Worm (Caenorhabditis elegans) whole organism, L2 larva: ENCODE results near the gene T10H9.8.

Experiments
- C34F6.9 ChIP-seq: fragments of 150-350 bp; optimal IDR thresholded peaks from 2 replicates; lab custom pipeline; 2014; ENCODE audit warnings: missing biosample characterization, missing genetic modification characterization
- F13H6.1 ChIP-seq: sonication (generic microtip); optimal IDR thresholded peaks from 2 replicates; lab custom pipeline; 2016; ENCODE audit warnings: missing genetic modification characterization, missing compliant biosample characterization
- R02D3.7 ChIP-seq: fragments of 150-350 bp; optimal IDR thresholded peaks from 2 replicates; lab custom pipeline; 2014; ENCODE audit warnings: missing biosample characterization, missing genetic modification characterization
- Y55F3AM.14 ChIP-seq: fragments of 200-800 bp; sonication (Bioruptor generic); optimal IDR thresholded peaks from 2 replicates; lab custom pipeline; 2018; ENCODE audit warnings: mild to moderate bottlenecking, missing genetic modification characterization, missing compliant biosample characterization
- ama-1 ChIP-seq: fragments of 150-350 bp; optimal IDR thresholded peaks from 2 replicates; lab custom pipeline; 2018; ENCODE audit warnings: inconsistent platforms
- crh-2 ChIP-seq: sonication (generic microtip); optimal IDR thresholded peaks from 2 replicates; lab custom pipeline; 2017; ENCODE audit warnings: missing biosample characterization, missing genetic modification characterization
- egl-27 ChIP-seq: sonication (generic microtip); optimal IDR thresholded peaks from 3 replicates; lab custom pipeline; 2017; ENCODE audit warnings: missing biosample characterization, missing genetic modification reagents, missing genetic modification characterization
- elt-1 ChIP-seq: fragments of 150-350 bp; optimal IDR thresholded peaks from 2 replicates; lab custom pipeline; 2014; ENCODE audit warnings: missing biosample characterization, missing genetic modification characterization
- elt-3 ChIP-seq: sonication (generic microtip); optimal IDR thresholded peaks from 2 replicates; lab custom pipeline; 2017; ENCODE audit warnings: missing biosample characterization, missing genetic modification characterization
- gmeb-1 ChIP-seq: fragments of 150-350 bp; optimal IDR thresholded peaks from 2 replicates; lab custom pipeline; 2014; ENCODE audit warnings: missing biosample characterization, missing genetic modification characterization
- lin-11 ChIP-seq: fragments of 150-350 bp; sonication (generic microtip); optimal IDR thresholded peaks from 2 replicates; lab custom pipeline; 2014; ENCODE audit warnings: missing biosample characterization, missing genetic modification characterization, inconsistent platforms, mixed read lengths
- lin-13 ChIP-seq: fragments of 150-350 bp; optimal IDR thresholded peaks from 2 replicates; lab custom pipeline; 2014; ENCODE audit warnings: missing biosample characterization, missing genetic modification reagents, missing genetic modification characterization
- lin-39 ChIP-seq: fragments of 150-350 bp; optimal IDR thresholded peaks from 2 replicates; lab custom pipeline; 2014; ENCODE audit warnings: missing biosample characterization, missing genetic modification reagents, missing genetic modification characterization
- mab-5 ChIP-seq: fragments of 150-350 bp; optimal IDR thresholded peaks from 2 replicates; lab custom pipeline; 2014; ENCODE audit warnings: missing biosample characterization, missing genetic modification characterization
- mbf-1 ChIP-seq: sonication (generic microtip); optimal IDR thresholded peaks from 2 replicates; lab custom pipeline; 2017; ENCODE audit warnings: missing biosample characterization, missing genetic modification characterization
- nhr-11 ChIP-seq: fragments of 150-350 bp; optimal IDR thresholded peaks from 2 replicates; lab custom pipeline; 2014; ENCODE audit warnings: missing biosample characterization, missing genetic modification characterization
- nhr-129 ChIP-seq: fragments of 150-350 bp; optimal IDR thresholded peaks from 2 replicates; lab custom pipeline; 2014; ENCODE audit warnings: missing biosample characterization, missing genetic modification characterization
- nhr-21 ChIP-seq: fragments of 150-350 bp; optimal IDR thresholded peaks from 2 replicates; lab custom pipeline; 2014; ENCODE audit warnings: missing biosample characterization, missing genetic modification characterization
- nhr-237 ChIP-seq: fragments of 150-350 bp; optimal IDR thresholded peaks from 2 replicates; lab custom pipeline; 2014; ENCODE audit warnings: missing biosample characterization, missing genetic modification characterization
- nhr-25 ChIP-seq: fragments of 150-350 bp; sonication (generic microtip); optimal IDR thresholded peaks from 3 replicates; lab custom pipeline; 2014; ENCODE audit warnings: missing biosample characterization, missing genetic modification characterization
- nhr-6 ChIP-seq: fragments of 150-350 bp; optimal IDR thresholded peaks from 2 replicates; lab custom pipeline; 2014; ENCODE audit warnings: missing biosample characterization, missing genetic modification characterization
- nhr-77 ChIP-seq: fragments of 150-350 bp; optimal IDR thresholded peaks from 2 replicates; lab custom pipeline; 2014; ENCODE audit warnings: missing biosample characterization, missing genetic modification characterization
- peb-1 ChIP-seq: fragments of 150-350 bp; optimal IDR thresholded peaks from 2 replicates; lab custom pipeline; 2014; ENCODE audit warnings: missing biosample characterization, missing genetic modification characterization
- skn-1 ChIP-seq: sonication (generic microtip); optimal IDR thresholded peaks from 2 replicates; lab custom pipeline; 2017; ENCODE audit warnings: missing biosample characterization, missing genetic modification characterization
- sma-3 ChIP-seq: sonication (generic microtip); optimal IDR thresholded peaks from 2 replicates; lab custom pipeline; 2016; ENCODE audit warnings: missing genetic modification reagents, missing genetic modification characterization, missing compliant biosample characterization
- sma-9 ChIP-seq, 2 experiments: fragments of 150-350 bp in 1 of 2; sonication (generic microtip) in 1 of 2; optimal IDR thresholded peaks; 2 replicates each; lab custom pipeline; 2014 to 2016; ENCODE audit warnings: missing genetic modification characterization in 2 of 2, mild to moderate bottlenecking in 1 of 2, missing biosample characterization in 1 of 2, missing compliant biosample characterization in 1 of 2, missing genetic modification reagents in 1 of 2, moderate library complexity in 1 of 2
- snpc-4 ChIP-seq: fragments of 150-350 bp; optimal IDR thresholded peaks from 2 replicates; lab custom pipeline; 2014; ENCODE audit warnings: missing biosample characterization, missing genetic modification characterization
- unc-39 ChIP-seq: fragments of 150-350 bp; optimal IDR thresholded peaks from 2 replicates; lab custom pipeline; 2014; ENCODE audit warnings: missing biosample characterization, missing genetic modification characterization
- unc-55 ChIP-seq: fragments of 150-350 bp; sonication (generic microtip); optimal IDR thresholded peaks from 3 replicates; lab custom pipeline; 2014; ENCODE audit warnings: missing biosample characterization, missing genetic modification reagents, missing genetic modification characterization
- unc-62 ChIP-seq: fragments of 150-350 bp; optimal IDR thresholded peaks from 2 replicates; lab custom pipeline; 2014; ENCODE audit warnings: missing biosample characterization, missing genetic modification reagents, missing genetic modification characterization
- zag-1 ChIP-seq: fragments of 150-350 bp; optimal IDR thresholded peaks from 2 replicates; lab custom pipeline; 2014; ENCODE audit warnings: missing biosample characterization, missing genetic modification characterization
- ztf-1 ChIP-seq: fragments of 200-800 bp; sonication (Bioruptor generic); conservative IDR thresholded peaks from 2 replicates; pipeline ENCODE4 v1.3.6; 2022; ENCODE audit warnings: missing genetic modification characterization, missing compliant biosample characterization
- ztf-11 ChIP-seq: sonication (generic microtip); optimal IDR thresholded peaks from 2 replicates; lab custom pipeline; 2017; ENCODE audit warnings: missing biosample characterization, missing genetic modification characterization
- ztf-4 ChIP-seq: fragments of 150-350 bp; optimal IDR thresholded peaks from 2 replicates; lab custom pipeline; 2014; ENCODE audit warnings: missing biosample characterization, missing genetic modification characterization

Gene T10H9.8

DNA sequence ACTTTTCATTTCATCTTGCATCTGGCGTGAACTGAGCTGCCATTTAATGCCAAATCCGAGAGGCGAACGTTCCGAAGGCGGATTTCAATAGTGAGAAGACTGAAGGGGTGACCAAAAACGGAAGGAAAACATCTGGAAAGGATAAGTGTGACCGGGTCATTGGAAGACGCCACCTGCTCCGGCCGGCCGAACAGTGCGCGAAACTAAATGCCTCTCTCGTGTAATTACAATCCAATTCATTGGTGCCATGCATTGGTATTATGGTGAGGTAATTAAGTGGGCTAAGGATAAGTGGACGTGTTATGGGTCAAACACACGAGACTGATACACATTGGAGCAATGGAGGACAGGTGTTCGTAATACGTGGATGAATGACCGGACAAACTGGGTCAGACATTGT lies 32.4 kb downstream of the T10H9.8 start:
- TF ChIP-seq mbf-1 (no peak), unc-39 (tag; lab: Kevin White, UChicago) (no peak), zag-1 (tag; lab: Kevin White, UChicago) (no peak), egl-27 (tag; lab: Kevin White, UChicago) (no peak), elt-3 (no peak)

DNA sequence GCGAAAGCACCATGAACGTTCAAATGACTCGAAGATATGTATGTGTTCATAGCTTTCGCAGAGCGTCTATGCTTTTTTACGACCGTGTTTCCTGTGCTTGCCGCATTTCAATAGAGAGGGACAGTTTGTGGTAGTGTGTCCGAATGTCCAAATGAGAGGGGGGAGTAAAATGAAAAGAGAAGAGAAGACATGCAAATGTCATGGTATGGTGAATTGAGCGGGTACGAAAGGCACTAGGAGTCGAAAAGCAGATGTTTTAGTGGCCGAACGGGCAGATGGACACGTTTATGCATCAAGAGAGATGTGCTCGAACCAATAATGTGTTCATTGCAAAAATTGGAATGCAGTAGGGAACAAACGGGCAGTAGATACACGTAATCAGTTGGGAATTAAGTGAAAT lies 33.3 kb downstream of the T10H9.8 start:
- TF ChIP-seq lin-13 = no peak
- no peak for TF ChIP-seq lin-39 (tag; lab: Kevin White, UChicago)
- no peak for TF ChIP-seq C34F6.9 (tag; lab: Kevin White, UChicago)

DNA sequence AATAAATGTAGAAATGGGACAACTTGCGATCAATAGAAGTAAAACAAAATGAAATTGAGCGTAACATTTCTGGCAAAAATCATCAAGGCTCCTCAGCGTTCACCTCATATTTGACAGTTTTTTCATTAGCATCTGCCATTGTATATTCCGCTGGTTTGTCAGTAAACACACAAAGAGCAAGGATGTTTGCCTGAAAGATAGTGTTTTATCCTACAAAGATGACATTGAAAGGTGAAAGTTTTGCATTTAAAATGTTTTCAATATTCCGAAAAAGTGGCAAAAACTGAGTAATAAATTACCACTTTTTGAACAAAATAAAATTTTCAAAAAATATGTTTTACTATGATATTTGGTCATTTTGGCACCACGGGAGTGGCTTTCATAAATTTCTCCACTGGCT lies 33.8 kb downstream of the T10H9.8 start:
- TF ChIP-seq ama-1 (lab: Kevin White, UChicago) = no peak
- no peak for TF ChIP-seq nhr-6
- no peak for TF ChIP-seq nhr-11
- TF ChIP-seq sma-3 (GFP tag; lab: Kevin White, UChicago) = no peak
- TF ChIP-seq sma-9 (GFP tag; optimal IDR thresholded peaks at IDR 0.05; lab: Kevin White, UChicago) = no peak
- no peak for TF ChIP-seq sma-9 (tag; optimal IDR thresholded peaks at IDR 0.05; lab: Kevin White, UChicago)
- TF ChIP-seq nhr-77 (tag; lab: Kevin White, UChicago) = no peak
- TF ChIP-seq snpc-4 (tag; lab: Kevin White, UChicago) = no peak
- TF ChIP-seq peb-1 (tag; lab: Kevin White, UChicago) = no peak
- no peak for TF ChIP-seq lin-11 (tag; lab: Kevin White, UChicago)
- no peak for TF ChIP-seq elt-1 (tag; lab: Kevin White, UChicago)
- no peak for TF ChIP-seq ztf-11 (tag; lab: Kevin White, UChicago)
- TF ChIP-seq gmeb-1 (tag; lab: Kevin White, UChicago) = no peak
- no peak for TF ChIP-seq nhr-237 (tag; lab: Kevin White, UChicago)

DNA sequence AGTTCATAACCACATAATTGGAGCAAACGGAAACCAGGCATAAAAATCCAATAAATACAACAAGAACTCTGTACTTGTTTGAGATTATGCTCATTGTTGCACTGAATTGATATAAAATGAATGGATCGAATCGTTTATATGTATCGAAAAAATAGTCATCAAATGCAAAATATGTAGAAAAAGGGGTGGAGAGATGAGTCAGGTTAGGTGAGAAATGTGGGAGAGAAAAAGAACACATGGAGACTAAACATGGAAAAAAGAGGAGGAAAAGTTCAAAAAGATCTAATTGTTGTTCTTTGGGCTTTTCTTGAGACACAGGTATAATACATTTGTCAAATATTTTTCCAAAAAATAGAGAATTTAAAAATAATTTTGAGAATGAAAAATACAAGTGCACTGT lies 36.2 kb downstream of the T10H9.8 start, which contains the start of gene K11G9.5:
Gene K11G9.5 (minus strand): TSS at position 101 of the 400 bp plus-strand sequence.
- TF ChIP-seq egl-27 (tag; lab: Kevin White, UChicago) = no peak
- no peak for TF ChIP-seq nhr-129
- TF ChIP-seq mab-5 (tag; lab: Kevin White, UChicago) = no peak
- no peak for TF ChIP-seq zag-1 (tag; lab: Kevin White, UChicago)
- no peak for TF ChIP-seq F13H6.1 (tag; lab: Kevin White, UChicago)
- TF ChIP-seq ztf-4 = no peak
- TF ChIP-seq nhr-77 (tag; lab: Kevin White, UChicago) = no peak
- TF ChIP-seq ztf-11 (tag; lab: Kevin White, UChicago) = no peak
- no peak for TF ChIP-seq sma-9 (GFP tag; optimal IDR thresholded peaks at IDR 0.05; lab: Kevin White, UChicago)
- no peak for TF ChIP-seq sma-9 (tag; optimal IDR thresholded peaks at IDR 0.05; lab: Kevin White, UChicago)
- no peak for TF ChIP-seq Y55F3AM.14 (GFP tag; lab: Kevin White, UChicago)
- TF ChIP-seq skn-1 = no peak
- TF ChIP-seq R02D3.7 (tag; lab: Kevin White, UChicago) = no peak
- TF ChIP-seq crh-2 (tag; lab: Kevin White, UChicago) = no peak

DNA sequence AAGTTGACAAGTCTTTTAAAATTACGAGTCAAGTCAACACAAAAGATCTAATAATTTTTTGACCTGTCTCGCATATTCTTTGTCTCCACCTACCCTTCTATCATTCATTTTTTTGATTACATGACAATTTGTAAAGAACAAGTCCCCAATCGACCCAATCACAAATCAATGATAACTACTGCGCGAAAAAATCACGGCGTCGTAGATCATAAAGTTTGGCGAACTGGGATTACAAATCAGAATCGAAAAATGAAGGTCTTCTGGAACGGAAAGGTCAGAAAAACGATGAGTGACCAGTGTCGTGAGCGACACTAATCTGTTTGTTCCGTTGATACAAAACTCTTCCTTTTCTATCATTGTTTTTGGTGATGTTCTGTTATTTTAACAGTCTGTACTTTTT lies 37.9 kb downstream of the T10H9.8 start:
- TF ChIP-seq sma-3 (GFP tag; lab: Kevin White, UChicago) (peak; percentile 62), zag-1 (tag; lab: Kevin White, UChicago) (no peak), nhr-21 (no peak), ztf-1 (GFP tag; lab: Robert Waterston, UW) (no peak), elt-3 (no peak), unc-62 (no peak), Y55F3AM.14 (GFP tag; lab: Kevin White, UChicago) (no peak), nhr-25 (peak; percentile 39)
- TF ChIP-seq, all 48 proteins: peak for 2

DNA sequence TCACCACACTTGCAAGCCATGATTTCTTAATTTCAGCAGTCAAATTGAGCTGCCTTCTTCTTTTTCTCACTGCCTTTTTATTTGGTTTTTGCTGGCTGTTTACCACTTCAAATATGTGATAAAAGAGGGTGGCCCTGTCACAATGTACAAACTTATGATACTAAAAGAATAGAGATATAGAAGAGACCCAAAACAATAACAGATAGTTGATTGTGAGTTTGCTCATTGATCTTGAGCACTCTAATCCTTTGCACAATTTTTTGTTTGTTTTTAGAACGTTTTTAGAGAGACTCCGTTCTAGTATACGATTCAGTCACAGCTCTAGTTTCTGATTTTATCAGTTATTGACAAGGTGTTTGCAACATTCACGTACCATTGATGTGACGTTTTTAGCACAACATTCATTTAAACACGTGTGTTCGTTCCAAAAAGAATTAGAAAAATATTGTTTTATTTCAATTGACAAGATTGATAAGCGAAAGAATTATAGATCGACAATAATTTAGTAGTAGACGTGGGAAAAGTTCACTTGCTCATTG lies 39.7 kb downstream of the T10H9.8 start, which contains the start of gene mtl-1:
Gene mtl-1 (minus strand): TSS at position 51 of the 539 bp plus-strand sequence.
- TF ChIP-seq nhr-77 (tag; lab: Kevin White, UChicago) (no peak), unc-55 (GFP tag; lab: Kevin White, UChicago) (no peak), R02D3.7 (tag; lab: Kevin White, UChicago) (no peak)
